Fruit fly (Drosophila melanogaster) whole organism, embryonic: Measurements from ENCODE around the gene CG32192.
A peak's percentile ranks its signal among the peaks of the same experiment; 100 is the strongest.

ENCODE experiments used
- Asciz ChIP-seq: fragments of 200-800 bp; sonication (Bioruptor generic); optimal IDR thresholded peaks from 2 replicates; lab custom pipeline; 2017; ENCODE audit warnings: missing biosample characterization, mild to moderate bottlenecking, missing genetic modification characterization, missing genetic modification reagents
- Awh ChIP-seq: fragments of 200-800 bp; sonication (Bioruptor generic); IDR thresholded peaks from 2 replicates; pipeline ENCODE4, ENCODE4 v1.3.6; 2022; ENCODE audit warnings: missing biosample characterization, missing genetic modification characterization
- B-H2 ChIP-seq: fragments of 200-800 bp; sonication (Bioruptor generic); optimal IDR thresholded peaks from 2 replicates; lab custom pipeline; 2018; ENCODE audit warnings: missing biosample characterization, mild to moderate bottlenecking, missing genetic modification characterization
- C15 ChIP-seq: fragments of 200-800 bp; sonication (Bioruptor generic); IDR thresholded peaks from 3 replicates; pipeline ENCODE4 v1.3.6; 2022; ENCODE audit warnings: missing biosample characterization, missing genetic modification characterization
- CG11695 ChIP-seq: fragments of 200-800 bp; sonication (Bioruptor generic); IDR thresholded peaks from 3 replicates; pipeline ENCODE4 v1.3.6; 2022; ENCODE audit warnings: missing biosample characterization, missing genetic modification characterization
- CG12744 ChIP-seq: fragments of 200-800 bp; sonication (Bioruptor generic); optimal IDR thresholded peaks from 2 replicates; lab custom pipeline; 2016; ENCODE audit warnings: missing biosample characterization, missing genetic modification characterization
- CG13894 ChIP-seq: fragments of 200-800 bp; sonication (Bioruptor generic); optimal IDR thresholded peaks from 3 replicates; lab custom pipeline; 2018; ENCODE audit warnings: missing biosample characterization, mild to moderate bottlenecking, missing genetic modification characterization, moderate library complexity
- CG16815 ChIP-seq: fragments of 200-800 bp; sonication (Bioruptor generic); optimal IDR thresholded peaks from 3 replicates; lab custom pipeline; 2017; ENCODE audit warnings: missing biosample characterization, mild to moderate bottlenecking, missing genetic modification characterization
- CG17568 ChIP-seq: fragments of 200-800 bp; sonication (Bioruptor generic); optimal IDR thresholded peaks from 2 replicates; lab custom pipeline; 2018; ENCODE audit warnings: missing biosample characterization, mild to moderate bottlenecking, missing genetic modification characterization, moderate library complexity
- CG31441 ChIP-seq: fragments of 200-800 bp; sonication (Bioruptor generic); IDR thresholded peaks from 2 replicates; pipeline ENCODE4 v1.3.6; 2022; ENCODE audit warnings: missing biosample characterization, missing genetic modification characterization
- CG33557 ChIP-seq: fragments of 200-800 bp; sonication (Bioruptor generic); optimal IDR thresholded peaks from 2 replicates; lab custom pipeline; 2019; ENCODE audit warnings: missing biosample characterization, mild to moderate bottlenecking, missing genetic modification characterization, moderate library complexity
- CG6813 ChIP-seq: fragments of 200-800 bp; sonication (Bioruptor generic); optimal IDR thresholded peaks from 2 replicates; lab custom pipeline; 2017; ENCODE audit warnings: missing biosample characterization, missing genetic modification characterization, mild to moderate bottlenecking, moderate library complexity, missing genetic modification reagents
- CG6854 ChIP-seq: fragments of 200-800 bp; sonication (Bioruptor generic); optimal IDR thresholded peaks from 3 replicates; lab custom pipeline; 2017; ENCODE audit warnings: missing biosample characterization, mild to moderate bottlenecking, missing genetic modification characterization
- CG9932 ChIP-seq: fragments of 200-800 bp; sonication (Bioruptor generic); IDR thresholded peaks from 2 replicates; pipeline ENCODE4 v1.3.6; 2022; ENCODE audit warnings: missing biosample characterization, missing genetic modification characterization
- CTCF ChIP-seq: fragments of 200-800 bp; sonication (Bioruptor generic); optimal IDR thresholded peaks from 2 replicates; lab custom pipeline; 2017; ENCODE audit warnings: missing biosample characterization, mild to moderate bottlenecking, missing genetic modification characterization, moderate library complexity
- CrebB ChIP-seq: fragments of 200-800 bp; sonication (Bioruptor generic); optimal IDR thresholded peaks from 3 replicates; lab custom pipeline; 2018; ENCODE audit warnings: missing biosample characterization, mild to moderate bottlenecking, missing genetic modification characterization
- Dad ChIP-seq: fragments of 200-800 bp; sonication (Bioruptor generic); optimal IDR thresholded peaks from 3 replicates; lab custom pipeline; 2016; ENCODE audit warnings: missing biosample characterization, missing genetic modification characterization
- Doc2 ChIP-seq: fragments of 200-800 bp; sonication (Bioruptor generic); IDR thresholded peaks from 2 replicates; pipeline ENCODE4 v1.3.6; 2022; ENCODE audit warnings: missing biosample characterization, missing genetic modification characterization
- Fer2 ChIP-seq: fragments of 200-800 bp; sonication (Bioruptor generic); optimal IDR thresholded peaks from 2 replicates; lab custom pipeline; 2018; ENCODE audit warnings: missing biosample characterization, mild to moderate bottlenecking, missing genetic modification characterization, moderate library complexity
- Gug ChIP-seq: fragments of 200-800 bp; sonication (Bioruptor generic); IDR thresholded peaks from 4 replicates; pipeline ENCODE4 v1.3.6; 2022; ENCODE audit warnings: missing biosample characterization, missing genetic modification characterization
- HmgZ ChIP-seq: fragments of 200-800 bp; sonication (Bioruptor generic); optimal IDR thresholded peaks from 2 replicates; lab custom pipeline; 2018; ENCODE audit warnings: missing biosample characterization, mild to moderate bottlenecking, missing genetic modification characterization
- Hsf ChIP-seq: fragments of 200-800 bp; sonication (Bioruptor generic); optimal IDR thresholded peaks from 3 replicates; lab custom pipeline; 2016; ENCODE audit warnings: missing biosample characterization, missing genetic modification characterization
- Lpt ChIP-seq: fragments of >200 bp; optimal IDR thresholded peaks from 2 replicates; lab custom pipeline; 2018; ENCODE audit warnings: missing biosample characterization, missing genetic modification characterization
- Med ChIP-seq: fragments of 200-800 bp; sonication (Bioruptor generic); peaks from one replicate; lab custom pipeline; 2016; ENCODE audit warnings: missing biosample characterization, missing genetic modification characterization, mild to moderate bottlenecking, inconsistent platforms, moderate library complexity
- NK7.1 ChIP-seq: fragments of 200-800 bp; sonication (Bioruptor generic); optimal IDR thresholded peaks from 3 replicates; lab custom pipeline; 2016; ENCODE audit warnings: missing biosample characterization, missing genetic modification characterization
- Scr ChIP-seq: fragments of 200-800 bp; sonication (Bioruptor generic); IDR thresholded peaks from 2 replicates; pipeline ENCODE4 v1.3.6; 2022; ENCODE audit warnings: missing biosample characterization, missing genetic modification characterization; ENCODE audit not compliant: partially characterized antibody
- Side ChIP-seq: fragments of 200-800 bp; sonication (Bioruptor generic); optimal IDR thresholded peaks from 2 replicates; lab custom pipeline; 2016; ENCODE audit warnings: missing biosample characterization, missing genetic modification characterization
- YL-1 ChIP-seq: fragments of 200-800 bp; sonication (Bioruptor generic); optimal IDR thresholded peaks from 3 replicates; lab custom pipeline; 2017; ENCODE audit warnings: missing biosample characterization, mild to moderate bottlenecking, missing genetic modification characterization
- al ChIP-seq: fragments of 200-800 bp; sonication (Bioruptor generic); IDR thresholded peaks from 2 replicates; pipeline ENCODE4 v1.3.6; 2022; ENCODE audit warnings: missing biosample characterization, missing genetic modification characterization
- ash1 ChIP-seq: fragments of 200-800 bp; sonication (Bioruptor generic); optimal IDR thresholded peaks from 2 replicates; lab custom pipeline; 2018; ENCODE audit warnings: missing biosample characterization, mild to moderate bottlenecking, missing genetic modification characterization
- az2 ChIP-seq: fragments of 200-800 bp; sonication (Bioruptor generic); optimal IDR thresholded peaks from 3 replicates; lab custom pipeline; 2016; ENCODE audit warnings: missing biosample characterization, missing genetic modification characterization
- cad ChIP-seq: fragments of >200 bp; optimal IDR thresholded peaks from 2 replicates; lab custom pipeline; 2017; ENCODE audit warnings: missing biosample characterization, missing genetic modification characterization
- caup ChIP-seq: fragments of 200-800 bp; sonication (Bioruptor generic); optimal IDR thresholded peaks from 3 replicates; lab custom pipeline; 2017; ENCODE audit warnings: missing biosample characterization, mild to moderate bottlenecking, missing genetic modification characterization, moderate library complexity; ENCODE audit not compliant: severe bottlenecking
- da ChIP-seq: fragments of 200-800 bp; sonication (Bioruptor generic); optimal IDR thresholded peaks from 2 replicates; lab custom pipeline; 2016; ENCODE audit warnings: missing biosample characterization, missing genetic modification characterization
- dm ChIP-seq: fragments of 200-800 bp; sonication (Bioruptor generic); optimal IDR thresholded peaks from 3 replicates; lab custom pipeline; 2016; ENCODE audit warnings: missing biosample characterization, missing genetic modification characterization
- eyg ChIP-seq: fragments of 200-800 bp; sonication (Bioruptor generic); optimal IDR thresholded peaks from 3 replicates; lab custom pipeline; 2016; ENCODE audit warnings: missing biosample characterization, missing genetic modification characterization
- gsb-n ChIP-seq: fragments of 200-800 bp; sonication (Bioruptor generic); optimal IDR thresholded peaks from 3 replicates; lab custom pipeline; 2018; ENCODE audit warnings: missing biosample characterization, mild to moderate bottlenecking, missing genetic modification characterization
- her ChIP-seq: fragments of 200-800 bp; sonication (Bioruptor generic); optimal IDR thresholded peaks from 2 replicates; lab custom pipeline; 2016; ENCODE audit warnings: missing biosample characterization, missing genetic modification characterization
- ind ChIP-seq: fragments of 200-800 bp; sonication (Bioruptor generic); optimal IDR thresholded peaks from 3 replicates; lab custom pipeline; 2016; ENCODE audit warnings: missing biosample characterization, missing genetic modification characterization
- inv ChIP-seq: fragments of 200-800 bp; sonication (Bioruptor generic); IDR thresholded peaks from 2 replicates; pipeline ENCODE4 v1.3.6; 2022; ENCODE audit warnings: missing biosample characterization, missing genetic modification characterization; ENCODE audit not compliant: partially characterized antibody
- kay ChIP-seq: fragments of 200-800 bp; sonication (Bioruptor generic); optimal IDR thresholded peaks from 2 replicates; lab custom pipeline; 2016; ENCODE audit warnings: missing biosample characterization, missing genetic modification characterization
- lmd ChIP-seq: fragments of 200-800 bp; sonication (Bioruptor generic); IDR thresholded peaks from 2 replicates; pipeline ENCODE4 v1.3.6; 2022; ENCODE audit warnings: missing biosample characterization, missing genetic modification characterization
- luna ChIP-seq: fragments of 200-800 bp; sonication (Bioruptor generic); optimal IDR thresholded peaks from 2 replicates; lab custom pipeline; 2016; ENCODE audit warnings: missing biosample characterization, missing genetic modification characterization
- maf-S ChIP-seq: fragments of 200-800 bp; sonication (Bioruptor generic); optimal IDR thresholded peaks from 2 replicates; lab custom pipeline; 2016; ENCODE audit warnings: missing biosample characterization, missing genetic modification characterization
- mld ChIP-seq: fragments of 200-800 bp; sonication (Bioruptor generic); IDR thresholded peaks from 3 replicates; pipeline ENCODE4 v1.3.6; 2022; ENCODE audit warnings: missing biosample characterization, missing genetic modification characterization; ENCODE audit not compliant: partially characterized antibody
- phol ChIP-seq: fragments of 200-800 bp; sonication (Bioruptor generic); optimal IDR thresholded peaks from 3 replicates; lab custom pipeline; 2018; ENCODE audit warnings: missing biosample characterization, mild to moderate bottlenecking, missing genetic modification characterization, moderate library complexity
- repo ChIP-seq: fragments of 200-800 bp; sonication (Bioruptor generic); optimal IDR thresholded peaks from 2 replicates; lab custom pipeline; 2016; ENCODE audit warnings: missing biosample characterization, missing genetic modification characterization
- rib ChIP-seq: fragments of 200-800 bp; sonication (Bioruptor generic); IDR thresholded peaks from 2 replicates; pipeline ENCODE4 v1.3.6; 2022; ENCODE audit warnings: missing biosample characterization, missing genetic modification characterization
- sug ChIP-seq: fragments of 200-800 bp; optimal IDR thresholded peaks from 2 replicates; lab custom pipeline; 2019; ENCODE audit warnings: missing biosample characterization, mild to moderate bottlenecking, missing genetic modification characterization, moderate library complexity
- tio ChIP-seq: fragments of 200-800 bp; sonication (Bioruptor generic); optimal IDR thresholded peaks from 2 replicates; lab custom pipeline; 2017; ENCODE audit warnings: missing biosample characterization, missing genetic modification characterization, inconsistent platforms
- tna ChIP-seq: fragments of 200-800 bp; sonication (Bioruptor generic); IDR thresholded peaks from 2 replicates; pipeline ENCODE4 v1.3.6; 2022; ENCODE audit warnings: missing biosample characterization, missing genetic modification characterization; ENCODE audit not compliant: partially characterized antibody
- toy ChIP-seq: fragments of 200-800 bp; sonication (Bioruptor generic); IDR thresholded peaks from 2 replicates; pipeline ENCODE4 v1.3.6; 2022; ENCODE audit warnings: missing biosample characterization, missing genetic modification characterization
- ttk ChIP-seq: fragments of 200-800 bp; sonication (Bioruptor generic); IDR thresholded peaks from 2 replicates; pipeline ENCODE4 v2.1.2; 2022; ENCODE audit warnings: missing biosample characterization, missing genetic modification characterization

The CG32192 gene

dm6 chr3L:18022479-18022950 is 17.6 kb upstream of the CG32192 start (continued):
- no peak for TF ChIP-seq CG16815 (GFP tag; lab: Kevin White, UChicago)
- no peak for TF ChIP-seq maf-S (GFP tag; lab: Kevin White, UChicago)
- TF ChIP-seq CTCF (GFP tag; lab: Kevin White, UChicago), result no peak
- no peak for TF ChIP-seq YL-1 (GFP tag; lab: Kevin White, UChicago)
- TF ChIP-seq CG13894 (tag; lab: Kevin White, UChicago), result peak; percentile 46
- TF ChIP-seq CG9932 (GFP tag; lab: Robert Waterston, UW), result no peak
- peak; percentile 11 for TF ChIP-seq kay (GFP tag; lab: Kevin White, UChicago)
- no peak for TF ChIP-seq Lpt (GFP tag; lab: Kevin White, UChicago)
- no peak for TF ChIP-seq inv
- TF ChIP-seq lmd (GFP tag; lab: Robert Waterston, UW), result no peak
- TF ChIP-seq dm, result no peak
- peak; percentile 33 for TF ChIP-seq CG6813 (GFP tag; lab: Kevin White, UChicago)
- TF ChIP-seq repo, result no peak
- TF ChIP-seq luna (GFP tag; lab: Kevin White, UChicago), result no peak
- TF ChIP-seq Dad (GFP tag; lab: Kevin White, UChicago), result no peak
- TF ChIP-seq CG33557 (GFP tag; lab: Kevin White, UChicago), result no peak
- no peak for TF ChIP-seq mld (GFP tag; lab: Robert Waterston, UW)
- TF ChIP-seq CG31441, result no peak
- peak; percentile 99 for TF ChIP-seq sug (tag; lab: Kevin White, UChicago)
- TF ChIP-seq az2, result no peak
- no peak for TF ChIP-seq CG11695
- TF ChIP-seq eyg, result no peak
- peak; percentile 69; the same call in 1 of the 2 replicates for TF ChIP-seq rib (GFP tag; lab: Robert Waterston, UW)
- no peak for TF ChIP-seq CrebB (tag; lab: Kevin White, UChicago)
- peak; percentile 75 for TF ChIP-seq Med (GFP tag; lab: Kevin White, UChicago)
- TF ChIP-seq HmgZ (tag; lab: Kevin White, UChicago), result peak; percentile 67
- TF ChIP-seq C15 (GFP tag; lab: Robert Waterston, UW), result no peak
- no peak for TF ChIP-seq tio (GFP tag; lab: Kevin White, UChicago)
- no peak for TF ChIP-seq Side (GFP tag; lab: Kevin White, UChicago)
- no peak for TF ChIP-seq ash1
- TF ChIP-seq Gug (GFP tag; lab: Robert Waterston, UW), result no peak
- TF ChIP-seq toy (GFP tag; lab: Robert Waterston, UW), result no peak
- peak; percentile 48 for TF ChIP-seq caup (GFP tag; lab: Kevin White, UChicago)
- no peak for TF ChIP-seq gsb-n (tag; lab: Kevin White, UChicago)
- no peak for TF ChIP-seq Fer2 (tag; lab: Kevin White, UChicago)
- no peak for TF ChIP-seq CG17568
- peak; percentile 31 for TF ChIP-seq B-H2 (GFP tag; lab: Kevin White, UChicago)
- TF ChIP-seq da (GFP tag; lab: Kevin White, UChicago), result peak; percentile 9
- TF ChIP-seq Doc2, result no peak
- no peak for TF ChIP-seq Asciz (GFP tag; lab: Kevin White, UChicago)
- no peak for TF ChIP-seq cad
- TF ChIP-seq Scr (GFP tag; lab: Robert Waterston, UW), result no peak
- TF ChIP-seq al, result no peak
- TF ChIP-seq NK7.1 (GFP tag; lab: Kevin White, UChicago), result no peak
- TF ChIP-seq Hsf (GFP tag; lab: Kevin White, UChicago), result no peak
- TF ChIP-seq CG6854, result no peak
- TF ChIP-seq ind, result no peak
- TF ChIP-seq her (GFP tag; lab: Kevin White, UChicago), result no peak
- TF ChIP-seq tna (GFP tag; lab: Robert Waterston, UW), result no peak
- no peak for TF ChIP-seq CG12744 (GFP tag; lab: Kevin White, UChicago)
- TF ChIP-seq phol (tag; lab: Kevin White, UChicago), result no peak
- TF ChIP-seq ttk, result no peak
- TF ChIP-seq Awh, result no peak
